Worm (Caenorhabditis elegans): ENCODE measurements around the gene sru-13.
A peak's percentile ranks its signal among the peaks of the same experiment; 100 is the strongest.

The sru-13 gene

ce11 chrIV:12551944-12552343 is 29.5 kb upstream of the sru-13 start:
- no peak for TF ChIP-seq ama-1 (optimal IDR thresholded peaks at IDR 0.05)
- no peak for TF ChIP-seq ceh-36 (tag; optimal IDR thresholded peaks at IDR 0.05)
- TF ChIP-seq flt-1 (GFP tag; IDR thresholded peaks at IDR 0.05), result no peak
- no peak for TF ChIP-seq tbx-37 (GFP tag; conservative IDR thresholded peaks at IDR 0.05)
- no peak for TF ChIP-seq tra-4 (tag; optimal IDR thresholded peaks at IDR 0.05)
- TF ChIP-seq ceh-13 (GFP tag; optimal IDR thresholded peaks at IDR 0.05), result no peak
- no peak for TF ChIP-seq pes-1 (GFP tag; IDR thresholded peaks at IDR 0.05)
- TF ChIP-seq B0310.2 (tag; optimal IDR thresholded peaks at IDR 0.05), result no peak

- TF ChIP-seq sea-1 (GFP tag; conservative IDR thresholded peaks at IDR 0.05) (no peak), scrt-1 (GFP tag; IDR thresholded peaks at IDR 0.05) (no peak), ama-1 (optimal IDR thresholded peaks at IDR 0.05) (no peak), pes-1 (GFP tag; IDR thresholded peaks at IDR 0.05) (no peak), tbx-11 (GFP tag; IDR thresholded peaks at IDR 0.05) (no peak), B0310.2 (tag; optimal IDR thresholded peaks at IDR 0.05) (no peak), flt-1 (GFP tag; IDR thresholded peaks at IDR 0.05) (no peak), tbx-37 (GFP tag; conservative IDR thresholded peaks at IDR 0.05) (no peak), tra-4 (tag; optimal IDR thresholded peaks at IDR 0.05) (no peak), F13C5.2 (tag; optimal IDR thresholded peaks at IDR 0.05) (no peak), hmg-4 (GFP tag; optimal IDR thresholded peaks at IDR 0.05) (no peak), hmbx-1 (tag; optimal IDR thresholded peaks at IDR 0.05) (no peak), hnd-1 (tag; optimal IDR thresholded peaks at IDR 0.05) (no peak), ceh-13 (GFP tag; optimal IDR thresholded peaks at IDR 0.05) (no peak), aly-1 (tag; optimal IDR thresholded peaks at IDR 0.05) (no peak), ceh-36 (tag; optimal IDR thresholded peaks at IDR 0.05) (no peak), ets-7 (tag; optimal IDR thresholded peaks at IDR 0.05) (no peak)
These were observed 26.6 kb upstream of the sru-13 start for ce11 chrIV:12549014-12549413.

- TF ChIP-seq tbx-37 (GFP tag; conservative IDR thresholded peaks at IDR 0.05), result no peak
- no peak for TF ChIP-seq hnd-1 (tag; optimal IDR thresholded peaks at IDR 0.05)
- no peak for TF ChIP-seq scrt-1 (GFP tag; IDR thresholded peaks at IDR 0.05)
- no peak for TF ChIP-seq F13C5.2 (tag; optimal IDR thresholded peaks at IDR 0.05)
These were observed 25.4 kb upstream of the sru-13 start, which contains the start of gene ipmk-1 for ce11 chrIV:12547824-12548223. Gene ipmk-1 (plus strand): TSS chrIV:12548124.

- TF ChIP-seq ama-1 (optimal IDR thresholded peaks at IDR 0.05) (peak; percentile 71), ceh-36 (tag; optimal IDR thresholded peaks at IDR 0.05) (peak; percentile 71), tbx-37 (GFP tag; conservative IDR thresholded peaks at IDR 0.05) (peak; percentile 45; the same call in 1 of the 2 replicates), tbx-11 (GFP tag; IDR thresholded peaks at IDR 0.05) (no peak), hmbx-1 (tag; optimal IDR thresholded peaks at IDR 0.05) (no peak), pes-1 (GFP tag; IDR thresholded peaks at IDR 0.05) (peak; percentile 33; the same call in 1 of the 2 replicates), flt-1 (GFP tag; IDR thresholded peaks at IDR 0.05) (no peak), hnd-1 (tag; optimal IDR thresholded peaks at IDR 0.05) (no peak), ets-7 (tag; optimal IDR thresholded peaks at IDR 0.05) (no peak), ceh-13 (GFP tag; optimal IDR thresholded peaks at IDR 0.05) (no peak), scrt-1 (GFP tag; IDR thresholded peaks at IDR 0.05) (no peak), sea-1 (GFP tag; conservative IDR thresholded peaks at IDR 0.05) (no peak), tra-4 (tag; optimal IDR thresholded peaks at IDR 0.05) (no peak), F13C5.2 (tag; optimal IDR thresholded peaks at IDR 0.05) (no peak), aly-1 (tag; optimal IDR thresholded peaks at IDR 0.05) (no peak), B0310.2 (tag; optimal IDR thresholded peaks at IDR 0.05) (no peak), hmg-4 (GFP tag; optimal IDR thresholded peaks at IDR 0.05) (peak; percentile 47)
These were observed 23.5 kb upstream of the sru-13 start for ce11 chrIV:12545902-12546301.

ce11 chrIV:12545393-12545792 is 23.0 kb upstream of the sru-13 start:
- TF ChIP-seq tbx-37 (GFP tag; conservative IDR thresholded peaks at IDR 0.05) (no peak), tbx-11 (GFP tag; IDR thresholded peaks at IDR 0.05) (no peak), aly-1 (tag; optimal IDR thresholded peaks at IDR 0.05) (no peak), F13C5.2 (tag; optimal IDR thresholded peaks at IDR 0.05) (no peak), hnd-1 (tag; optimal IDR thresholded peaks at IDR 0.05) (no peak), hmbx-1 (tag; optimal IDR thresholded peaks at IDR 0.05) (no peak), flt-1 (GFP tag; IDR thresholded peaks at IDR 0.05) (no peak), ama-1 (optimal IDR thresholded peaks at IDR 0.05) (no peak), hmg-4 (GFP tag; optimal IDR thresholded peaks at IDR 0.05) (no peak), ceh-36 (tag; optimal IDR thresholded peaks at IDR 0.05) (no peak), ets-7 (tag; optimal IDR thresholded peaks at IDR 0.05) (no peak), ceh-13 (GFP tag; optimal IDR thresholded peaks at IDR 0.05) (no peak)

ce11 chrIV:12544624-12545023 is 22.2 kb upstream of the sru-13 start:
- no peak for TF ChIP-seq hmg-4 (GFP tag; optimal IDR thresholded peaks at IDR 0.05)
- TF ChIP-seq sea-1 (GFP tag; conservative IDR thresholded peaks at IDR 0.05), result no peak
- TF ChIP-seq tra-4 (tag; optimal IDR thresholded peaks at IDR 0.05), result no peak
- no peak for TF ChIP-seq F13C5.2 (tag; optimal IDR thresholded peaks at IDR 0.05)
- TF ChIP-seq aly-1 (tag; optimal IDR thresholded peaks at IDR 0.05), result no peak
- 0 out of 2 replicates have a peak, but pooled peaks have one; percentile 12 for TF ChIP-seq flt-1 (GFP tag; IDR thresholded peaks at IDR 0.05)
- no peak for TF ChIP-seq ceh-13 (GFP tag; optimal IDR thresholded peaks at IDR 0.05)
- peak; percentile 24; the same call in 1 of the 2 replicates for TF ChIP-seq pes-1 (GFP tag; IDR thresholded peaks at IDR 0.05)
- no peak for TF ChIP-seq scrt-1 (GFP tag; IDR thresholded peaks at IDR 0.05)
- no peak for TF ChIP-seq tbx-11 (GFP tag; IDR thresholded peaks at IDR 0.05)
- no peak for TF ChIP-seq hmbx-1 (tag; optimal IDR thresholded peaks at IDR 0.05)
- TF ChIP-seq ets-7 (tag; optimal IDR thresholded peaks at IDR 0.05), result no peak
- no peak for TF ChIP-seq ama-1 (optimal IDR thresholded peaks at IDR 0.05)
- TF ChIP-seq tbx-37 (GFP tag; conservative IDR thresholded peaks at IDR 0.05), result no peak
- TF ChIP-seq ceh-36 (tag; optimal IDR thresholded peaks at IDR 0.05), result peak; percentile 5
- TF ChIP-seq hnd-1 (tag; optimal IDR thresholded peaks at IDR 0.05), result no peak
- peak; percentile 28 for TF ChIP-seq B0310.2 (tag; optimal IDR thresholded peaks at IDR 0.05)

ce11 chrIV:12542011-12542410 is 19.6 kb upstream of the sru-13 start, which contains the start of gene ham-1:
Gene ham-1 (plus strand): TSS chrIV:12542183.
- TF ChIP-seq pes-1 (GFP tag; IDR thresholded peaks at IDR 0.05), result no peak
- no peak for TF ChIP-seq tbx-37 (GFP tag; conservative IDR thresholded peaks at IDR 0.05)
- TF ChIP-seq hnd-1 (tag; optimal IDR thresholded peaks at IDR 0.05), result no peak
- no peak for TF ChIP-seq ceh-13 (GFP tag; optimal IDR thresholded peaks at IDR 0.05)
- TF ChIP-seq hmbx-1 (tag; optimal IDR thresholded peaks at IDR 0.05), result no peak
- no peak for TF ChIP-seq flt-1 (GFP tag; IDR thresholded peaks at IDR 0.05)
- no peak for TF ChIP-seq tra-4 (tag; optimal IDR thresholded peaks at IDR 0.05)
- TF ChIP-seq scrt-1 (GFP tag; IDR thresholded peaks at IDR 0.05), result no peak
- no peak for TF ChIP-seq F13C5.2 (tag; optimal IDR thresholded peaks at IDR 0.05)
